Worm (Caenorhabditis elegans) whole organism, young adult: ENCODE results near the gene idpp-15.

ENCODE experiments used
- C06A6.2 ChIP-seq: fragments of 200-800 bp; sonication (Bioruptor generic); conservative IDR thresholded peaks from 2 replicates; pipeline ENCODE4 v1.3.6; 2022; ENCODE audit warnings: missing genetic modification characterization, missing compliant biosample characterization
- F10E7.11 ChIP-seq: sonication (generic microtip); optimal IDR thresholded peaks from 2 replicates; lab custom pipeline; 2017; ENCODE audit warnings: mild to moderate bottlenecking, missing genetic modification characterization, moderate library complexity, missing compliant biosample characterization
- F39B2.1 ChIP-seq: fragments of 200-800 bp; sonication (Bioruptor generic); IDR thresholded peaks from 2 replicates; pipeline ENCODE4 v1.3.6; 2022; ENCODE audit warnings: missing genetic modification reagents, missing genetic modification characterization, missing compliant biosample characterization
- F52B5.7 ChIP-seq: sonication (generic microtip); optimal IDR thresholded peaks from 2 replicates; lab custom pipeline; 2016; ENCODE audit warnings: mild to moderate bottlenecking, missing genetic modification characterization, missing compliant biosample characterization
- K12H6.12 ChIP-seq: fragments of 200-800 bp; sonication (Bioruptor generic); optimal IDR thresholded peaks from 2 replicates; lab custom pipeline; 2018; ENCODE audit warnings: mild to moderate bottlenecking, missing genetic modification characterization, missing compliant biosample characterization
- Y56A3A.18 ChIP-seq: fragments of 200-800 bp; sonication (Bioruptor generic); IDR thresholded peaks from 2 replicates; pipeline ENCODE4 v1.3.6; 2022; ENCODE audit warnings: missing genetic modification reagents, missing genetic modification characterization, missing compliant biosample characterization
- ama-1 ChIP-seq, 3 experiments: fragments of 150-350 bp in 1 of 3; sonication (generic microtip) in 2 of 3; optimal IDR thresholded peaks; 2 replicates each; lab custom pipeline; 2014 to 2018; ENCODE audit warnings: missing biosample characterization in 2 of 3, missing genetic modification characterization in 2 of 3, missing genetic modification reagents in 2 of 3
- aptf-2 ChIP-seq: fragments of 200-800 bp; sonication (Bioruptor generic); conservative IDR thresholded peaks from 2 replicates; pipeline ENCODE4 v1.3.6; 2022; ENCODE audit warnings: missing genetic modification reagents, missing genetic modification characterization, missing compliant biosample characterization
- attf-3 ChIP-seq: fragments of 200-800 bp; sonication (Bioruptor generic); conservative IDR thresholded peaks from 2 replicates; pipeline ENCODE4 v1.3.6; 2022; ENCODE audit warnings: missing genetic modification reagents, missing genetic modification characterization, missing compliant biosample characterization
- bed-1 ChIP-seq: fragments of 200-800 bp; sonication (Bioruptor generic); IDR thresholded peaks from 2 replicates; pipeline ENCODE4 v1.3.6; 2022; ENCODE audit warnings: missing genetic modification reagents, missing genetic modification characterization, missing compliant biosample characterization
- bed-2 ChIP-seq: fragments of 200-800 bp; sonication (Bioruptor generic); IDR thresholded peaks from 2 replicates; pipeline ENCODE4 v1.3.6; 2022; ENCODE audit warnings: missing genetic modification reagents, missing genetic modification characterization, missing compliant biosample characterization
- cebp-1 ChIP-seq, 2 experiments: fragments of 200-800 bp in 1 of 2; sonication (Bioruptor generic) in 1 of 2; sonication (generic microtip) in 1 of 2; IDR thresholded peaks in 1 of 2; optimal IDR thresholded peaks in 1 of 2; 2 replicates each; pipeline versions ENCODE4 v1.3.6 to Lab custom; 2017 to 2022; ENCODE audit warnings: missing compliant biosample characterization in 2 of 2, missing genetic modification characterization in 2 of 2, mild to moderate bottlenecking in 1 of 2, missing genetic modification reagents in 1 of 2, moderate library complexity in 1 of 2
- ceh-40 ChIP-seq: fragments of 200-800 bp; sonication (Bioruptor generic); IDR thresholded peaks from 2 replicates; pipeline ENCODE4 v1.3.6; 2022; ENCODE audit warnings: missing genetic modification characterization, missing compliant biosample characterization
- ceh-58 ChIP-seq: fragments of 200-800 bp; sonication (Bioruptor generic); IDR thresholded peaks from 2 replicates; pipeline ENCODE4 v1.3.6; 2022; ENCODE audit warnings: missing genetic modification characterization, missing compliant biosample characterization
- efl-1 ChIP-seq: fragments of 150-350 bp; optimal IDR thresholded peaks from 2 replicates; lab custom pipeline; 2014; ENCODE audit warnings: missing biosample characterization, missing genetic modification reagents, missing genetic modification characterization
- ets-4 ChIP-seq: fragments of 200-800 bp; sonication (Bioruptor generic); optimal IDR thresholded peaks from 2 replicates; lab custom pipeline; 2018; ENCODE audit warnings: mild to moderate bottlenecking, missing genetic modification characterization, missing compliant biosample characterization
- him-1 ChIP-seq: sonication (generic microtip); optimal IDR thresholded peaks from 2 replicates; lab custom pipeline; 2016; ENCODE audit warnings: missing genotype, missing genetic modification reagents, missing genetic modification characterization, missing compliant biosample characterization
- hmg-1.2 ChIP-seq: fragments of 200-800 bp; sonication (Bioruptor generic); IDR thresholded peaks from 2 replicates; pipeline ENCODE4 v1.3.6; 2022; ENCODE audit warnings: missing genetic modification reagents, missing genetic modification characterization, missing compliant biosample characterization
- lin-35 ChIP-seq, 3 experiments: fragments of 150-350 bp in 2 of 3; sonication (generic microtip) in 1 of 3; optimal IDR thresholded peaks; 2 replicates each; lab custom pipeline; 2014 to 2018; ENCODE audit warnings: missing biosample characterization in 3 of 3, missing genetic modification characterization in 3 of 3, missing genetic modification reagents in 3 of 3
- lin-54 ChIP-seq: fragments of 200-800 bp; sonication (Bioruptor generic); optimal IDR thresholded peaks from 2 replicates; lab custom pipeline; 2018; ENCODE audit warnings: mild to moderate bottlenecking, missing genetic modification characterization, missing compliant biosample characterization
- madf-3 ChIP-seq: fragments of 200-800 bp; sonication (Bioruptor generic); IDR thresholded peaks from 2 replicates; pipeline ENCODE4 v1.3.6; 2022; ENCODE audit warnings: missing genetic modification reagents, missing genetic modification characterization, missing compliant biosample characterization
- madf-8 ChIP-seq: fragments of 200-800 bp; sonication (Bioruptor generic); conservative IDR thresholded peaks from 2 replicates; pipeline ENCODE4 v1.3.6; 2022; ENCODE audit warnings: missing genetic modification reagents, missing genetic modification characterization, missing compliant biosample characterization
- mes-4 ChIP-seq: sonication (generic microtip); optimal IDR thresholded peaks from 2 replicates; lab custom pipeline; 2016; ENCODE audit warnings: missing genotype, missing genetic modification characterization, missing compliant biosample characterization
- nhr-120 ChIP-seq: fragments of 200-800 bp; sonication (Bioruptor generic); IDR thresholded peaks from 2 replicates; pipeline ENCODE4 v1.3.6; 2022; ENCODE audit warnings: missing genetic modification characterization, missing compliant biosample characterization
- rcor-1 ChIP-seq: fragments of 200-800 bp; sonication (Bioruptor generic); IDR thresholded peaks from 2 replicates; pipeline ENCODE4 v1.3.6; 2022; ENCODE audit warnings: missing genetic modification reagents, missing genetic modification characterization, missing compliant biosample characterization
- sdz-38 ChIP-seq: sonication (generic microtip); optimal IDR thresholded peaks from 2 replicates; lab custom pipeline; 2016; ENCODE audit warnings: missing genotype, missing genetic modification characterization, missing compliant biosample characterization
- sea-2 ChIP-seq: fragments of 200-800 bp; sonication (Bioruptor generic); IDR thresholded peaks from 2 replicates; pipeline ENCODE4 v1.3.6; 2022; ENCODE audit warnings: missing genetic modification characterization, missing compliant biosample characterization
- snpc-1.1 ChIP-seq: sonication (generic microtip); optimal IDR thresholded peaks from 2 replicates; lab custom pipeline; 2017; ENCODE audit warnings: missing genetic modification characterization, mild to moderate bottlenecking, missing compliant biosample characterization, antibody characterized with exemption, moderate library complexity, missing genotype, missing genetic modification reagents; ENCODE audit not compliant: insufficient read depth
- snpc-4 ChIP-seq, 5 experiments: fragments of 150-350 bp in 1 of 5; sonication (generic microtip) in 4 of 5; optimal IDR thresholded peaks; 2 replicates each; lab custom pipeline; 2014 to 2018; ENCODE audit warnings: missing genetic modification characterization in 5 of 5, missing biosample characterization in 3 of 5, antibody characterized with exemption in 2 of 5, mild to moderate bottlenecking in 2 of 5, missing compliant biosample characterization in 2 of 5, missing genotype in 2 of 5, moderate library complexity in 2 of 5, missing genetic modification reagents in 1 of 5
- somi-1 ChIP-seq: fragments of 200-800 bp; sonication (Bioruptor generic); optimal IDR thresholded peaks from 2 replicates; lab custom pipeline; 2018; ENCODE audit warnings: mild to moderate bottlenecking, missing genetic modification characterization, missing compliant biosample characterization
- tbx-9 ChIP-seq: sonication (generic microtip); optimal IDR thresholded peaks from 2 replicates; lab custom pipeline; 2016; ENCODE audit warnings: borderline replicate concordance, missing genetic modification characterization, inconsistent platforms, missing compliant biosample characterization
- tlf-1 ChIP-seq: fragments of 200-800 bp; sonication (Bioruptor generic); optimal IDR thresholded peaks from 2 replicates; lab custom pipeline; 2018; ENCODE audit warnings: mild to moderate bottlenecking, missing genetic modification characterization, missing compliant biosample characterization
- unc-62 ChIP-seq: fragments of 150-350 bp; optimal IDR thresholded peaks from 2 replicates; lab custom pipeline; 2014; ENCODE audit warnings: missing biosample characterization, missing genetic modification reagents, missing genetic modification characterization
- zim-3 ChIP-seq: sonication (generic microtip); optimal IDR thresholded peaks from 2 replicates; lab custom pipeline; 2017; ENCODE audit warnings: mild to moderate bottlenecking, missing genetic modification characterization, moderate library complexity, missing compliant biosample characterization
- ztf-22 ChIP-seq: fragments of 200-800 bp; sonication (Bioruptor generic); optimal IDR thresholded peaks from 2 replicates; lab custom pipeline; 2018; ENCODE audit warnings: mild to moderate bottlenecking, missing genetic modification characterization, moderate library complexity, missing compliant biosample characterization
- ztf-3 ChIP-seq: fragments of 200-800 bp; sonication (Bioruptor generic); optimal IDR thresholded peaks from 2 replicates; lab custom pipeline; 2018; ENCODE audit warnings: mild to moderate bottlenecking, missing genetic modification characterization, missing compliant biosample characterization
- ztf-6 ChIP-seq: fragments of 200-800 bp; sonication (Bioruptor generic); IDR thresholded peaks from 2 replicates; pipeline ENCODE4 v1.3.6; 2022; ENCODE audit warnings: missing genetic modification reagents, missing genetic modification characterization, missing compliant biosample characterization

Gene idpp-15

ce11 chrIII:8518990-8519389, 5.9 kb upstream of the idpp-15 start (continued):
- TF ChIP-seq madf-3 (no peak), bed-1 (GFP tag; lab: Robert Waterston, UW) (no peak), lin-54 (GFP tag; lab: Kevin White, UChicago) (no peak), ztf-22 (GFP tag; lab: Kevin White, UChicago) (no peak), C06A6.2 (GFP tag; lab: Robert Waterston, UW) (no peak), K12H6.12 (tag; lab: Kevin White, UChicago) (no peak), unc-62 (GFP tag; lab: Kevin White, UChicago) (no peak), cebp-1 (GFP tag; IDR thresholded peaks at IDR 0.05; lab: Robert Waterston, UW) (no peak), cebp-1 (tag; optimal IDR thresholded peaks at IDR 0.05; lab: Kevin White, UChicago) (peak; percentile 12), ets-4 (GFP tag; lab: Kevin White, UChicago) (no peak)

- no peak for TF ChIP-seq aptf-2
Measured at ce11 chrIII:8519886-8520285, 5.0 kb upstream of the idpp-15 start, which contains the start of gene ZC21.8. Gene ZC21.8 (minus strand): TSS chrIII:8519986.

DNA sequence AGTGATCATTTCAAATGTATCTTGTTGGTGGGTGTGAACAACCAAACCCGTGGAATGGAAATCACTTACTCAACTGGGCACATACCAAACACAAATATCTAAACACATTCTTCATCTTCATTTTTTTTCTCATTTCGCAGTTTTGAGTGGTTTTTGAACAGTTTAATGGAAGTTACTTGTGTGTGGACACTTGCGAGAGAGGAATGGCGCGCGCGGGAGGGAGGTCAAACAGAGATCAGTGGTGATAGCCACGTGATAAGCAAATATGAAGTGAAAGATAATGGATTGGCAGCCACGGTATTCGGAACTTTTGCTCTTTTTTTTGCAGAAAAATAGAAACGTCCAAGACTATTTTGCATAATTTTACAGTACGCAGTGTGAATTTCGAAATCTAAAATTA, 4.3 kb upstream of the idpp-15 start:
- no peak for TF ChIP-seq F52B5.7
- TF ChIP-seq cebp-1 (GFP tag; IDR thresholded peaks at IDR 0.05; lab: Robert Waterston, UW), result no peak
- TF ChIP-seq cebp-1 (tag; optimal IDR thresholded peaks at IDR 0.05; lab: Kevin White, UChicago), result no peak
- no peak for TF ChIP-seq snpc-1.1 (tag; lab: Kevin White, UChicago)
- TF ChIP-seq attf-3, result no peak
- TF ChIP-seq somi-1 (GFP tag; lab: Kevin White, UChicago), result no peak
- no peak for TF ChIP-seq snpc-4 (GFP tag; optimal IDR thresholded peaks at IDR 0.05; lab: Kevin White, UChicago)
- no peak for TF ChIP-seq snpc-4 (tag; optimal IDR thresholded peaks at IDR 0.05; lab: Kevin White, UChicago)
- TF ChIP-seq Y56A3A.18 (GFP tag; lab: Robert Waterston, UW), result no peak
- no peak for TF ChIP-seq hmg-1.2 (GFP tag; lab: Robert Waterston, UW)
- TF ChIP-seq him-1 (tag; lab: Kevin White, UChicago), result no peak
- no peak for TF ChIP-seq lin-35 (GFP tag; optimal IDR thresholded peaks at IDR 0.05; lab: Kevin White, UChicago)
- no peak for TF ChIP-seq tlf-1 (GFP tag; lab: Kevin White, UChicago)
- TF ChIP-seq nhr-120 (GFP tag; lab: Robert Waterston, UW), result no peak
- no peak for TF ChIP-seq mes-4 (tag; lab: Kevin White, UChicago)
- no peak for TF ChIP-seq ztf-6
- TF ChIP-seq sea-2 (GFP tag; lab: Robert Waterston, UW), result no peak
- TF ChIP-seq F39B2.1, result no peak
- no peak for TF ChIP-seq K12H6.12 (tag; lab: Kevin White, UChicago)
- no peak for TF ChIP-seq ama-1 (optimal IDR thresholded peaks at IDR 0.05; lab: Kevin White, UChicago)
- no peak for TF ChIP-seq ama-1 (GFP tag; optimal IDR thresholded peaks at IDR 0.05; lab: Kevin White, UChicago)
- no peak for TF ChIP-seq ztf-3 (GFP tag; lab: Kevin White, UChicago)
- no peak for TF ChIP-seq F10E7.11

ce11 chrIII:8521654-8522392, 3.0 kb upstream of the idpp-15 start:
- TF ChIP-seq ceh-40 (GFP tag; lab: Robert Waterston, UW), result no peak
- TF ChIP-seq madf-8 (GFP tag; lab: Robert Waterston, UW), result no peak
- no peak for TF ChIP-seq bed-2
- no peak for TF ChIP-seq ceh-58 (GFP tag; lab: Robert Waterston, UW)
- TF ChIP-seq ztf-3 (GFP tag; lab: Kevin White, UChicago), result no peak
- no peak for TF ChIP-seq tbx-9 (tag; lab: Kevin White, UChicago)
- no peak for TF ChIP-seq zim-3 (tag; lab: Kevin White, UChicago)
- TF ChIP-seq efl-1 (GFP tag; lab: Kevin White, UChicago), result no peak
- TF ChIP-seq rcor-1, result no peak
- no peak for TF ChIP-seq sdz-38 (tag; lab: Kevin White, UChicago)
- TF ChIP-seq, all 124 proteins: peak for 0
